Worm (Caenorhabditis elegans): ENCODE results near the gene lgg-1.

- TF ChIP-seq unc-39 (tag; optimal IDR thresholded peaks at IDR 0.05) (no peak), sem-4 (tag; optimal IDR thresholded peaks at IDR 0.05) (no peak), Y55F3AM.14 (GFP tag; optimal IDR thresholded peaks at IDR 0.05) (no peak), elt-1 (tag; optimal IDR thresholded peaks at IDR 0.05) (no peak), lin-39 (tag; optimal IDR thresholded peaks at IDR 0.05) (no peak)
Observed at ce11 chrII:6339948-6340347, 7.6 kb downstream of the lgg-1 start, which contains the start of gene C32D5.7.

Data from whole organism, L2 larva.